Worm (Caenorhabditis elegans) whole organism, early embryonic: Measurements from ENCODE around the gene nfx-1.

Experiments
- aly-1 ChIP-seq: sonication (generic microtip); optimal IDR thresholded peaks from 2 replicates; lab custom pipeline; 2016; ENCODE audit warnings: missing genetic modification characterization, missing compliant biosample characterization
- ama-1 ChIP-seq: fragments of 150-350 bp; optimal IDR thresholded peaks from 2 replicates; lab custom pipeline; 2014
- ceh-13 ChIP-seq: fragments of 200-800 bp; sonication (Bioruptor generic); optimal IDR thresholded peaks from 2 replicates; lab custom pipeline; 2018; ENCODE audit warnings: mild to moderate bottlenecking, missing genetic modification characterization, missing compliant biosample characterization
- ets-7 ChIP-seq: sonication (generic microtip); optimal IDR thresholded peaks from 2 replicates; lab custom pipeline; 2016; ENCODE audit warnings: missing genotype, missing genetic modification characterization, missing compliant biosample characterization
- flt-1 ChIP-seq: fragments of 200-800 bp; sonication (Bioruptor generic); IDR thresholded peaks from 2 replicates; pipeline ENCODE4 v1.3.6; 2022; ENCODE audit warnings: missing genetic modification characterization, missing compliant biosample characterization
- hmbx-1 ChIP-seq: sonication (generic microtip); optimal IDR thresholded peaks from 2 replicates; lab custom pipeline; 2016; ENCODE audit warnings: mild to moderate bottlenecking, missing genetic modification characterization, missing compliant biosample characterization
- hmg-4 ChIP-seq: fragments of 200-800 bp; sonication (Bioruptor generic); optimal IDR thresholded peaks from 2 replicates; lab custom pipeline; 2018; ENCODE audit warnings: mild to moderate bottlenecking, missing genetic modification characterization, missing compliant biosample characterization
- hnd-1 ChIP-seq: sonication (generic microtip); optimal IDR thresholded peaks from 2 replicates; lab custom pipeline; 2016; ENCODE audit warnings: missing genetic modification characterization, missing compliant biosample characterization
- pes-1 ChIP-seq: fragments of 200-800 bp; sonication (Bioruptor generic); IDR thresholded peaks from 2 replicates; pipeline ENCODE4 v1.3.6; 2022; ENCODE audit warnings: missing genetic modification reagents, missing genetic modification characterization, missing compliant biosample characterization
- scrt-1 ChIP-seq: fragments of 200-800 bp; sonication (Bioruptor generic); IDR thresholded peaks from 2 replicates; pipeline ENCODE4 v1.3.6; 2022; ENCODE audit warnings: missing genetic modification characterization, missing compliant biosample characterization
- sea-1 ChIP-seq: fragments of 200-800 bp; sonication (Bioruptor generic); conservative IDR thresholded peaks from 2 replicates; pipeline ENCODE4 v1.3.6; 2022; ENCODE audit warnings: missing genetic modification characterization, missing compliant biosample characterization
- tbx-11 ChIP-seq: fragments of 200-800 bp; sonication (Bioruptor generic); IDR thresholded peaks from 2 replicates; pipeline ENCODE4 v1.3.6; 2022; ENCODE audit warnings: missing genetic modification characterization, missing compliant biosample characterization
- tbx-37 ChIP-seq: fragments of 200-800 bp; sonication (Bioruptor generic); conservative IDR thresholded peaks from 2 replicates; pipeline ENCODE4 v1.3.6; 2022; ENCODE audit warnings: missing genetic modification reagents, missing genetic modification characterization, missing compliant biosample characterization
- tra-4 ChIP-seq: sonication (generic microtip); optimal IDR thresholded peaks from 2 replicates; lab custom pipeline; 2017; ENCODE audit warnings: missing genetic modification characterization, missing compliant biosample characterization

ce11 chrIII:6345968-6346498, 29.1 kb upstream of the nfx-1 start, which contains the start of the genes trmt-10C.2 and C56G2.22:
- no peak for TF ChIP-seq scrt-1
- TF ChIP-seq ceh-13: no peak
- TF ChIP-seq aly-1 (tag; lab: Kevin White, UChicago): no peak
- no peak for TF ChIP-seq tbx-37 (GFP tag; lab: Robert Waterston, UW)
- TF ChIP-seq ama-1 (lab: Kevin White, UChicago): no peak
- no peak for TF ChIP-seq hmg-4 (GFP tag; lab: Kevin White, UChicago)
- no peak for TF ChIP-seq sea-1 (GFP tag; lab: Robert Waterston, UW)
- no peak for TF ChIP-seq ets-7 (tag; lab: Kevin White, UChicago)
- TF ChIP-seq flt-1 (GFP tag; lab: Robert Waterston, UW): no peak
- TF ChIP-seq hnd-1: no peak
- TF ChIP-seq pes-1 (GFP tag; lab: Robert Waterston, UW): no peak
- TF ChIP-seq tra-4: no peak
- no peak for TF ChIP-seq tbx-11 (GFP tag; lab: Robert Waterston, UW)
- no peak for TF ChIP-seq hmbx-1 (tag; lab: Kevin White, UChicago)
